Fruit fly (Drosophila melanogaster) S2 (cell line): ENCODE results near the gene Taf6.

Experiments
- CG8478 ChIP-seq: fragments of >200 bp; optimal IDR thresholded peaks from 2 replicates; lab custom pipeline; 2018
- CTCF ChIP-seq, 2 experiments: fragments of >200 bp; optimal IDR thresholded peaks; 2 replicates each; lab custom pipeline; 2018

DNA sequence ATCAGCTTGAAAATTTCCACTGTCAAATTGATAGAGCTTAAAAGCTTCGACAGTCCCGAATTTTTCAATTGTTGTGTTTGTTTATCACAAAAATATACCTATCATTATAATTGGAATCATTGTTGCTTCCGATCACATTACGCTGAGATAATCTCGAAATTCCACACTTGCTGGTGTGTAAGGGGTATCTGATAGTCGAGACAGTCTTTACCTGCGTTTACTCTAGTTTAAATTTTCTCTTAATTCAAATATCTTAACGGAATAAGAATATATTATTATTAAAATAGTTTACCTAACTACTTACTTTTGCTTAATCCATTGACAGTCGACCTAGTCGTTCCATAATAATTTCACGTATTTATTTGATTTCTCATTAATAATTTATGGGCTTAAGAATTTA, 51.2 kb downstream of the Taf6 start:
- TF ChIP-seq CTCF (optimal IDR thresholded peaks at IDR 0.05; lab: Kevin White, UChicago): no peak
- TF ChIP-seq CG8478 (lab: Kevin White, UChicago): no peak
